Fruit fly (Drosophila melanogaster) whole organism, embryonic: ENCODE measurements around the gene CG7519.

Experiments used
- Atf-2 ChIP-seq: fragments of 200-800 bp; sonication (Bioruptor generic); optimal IDR thresholded peaks from 2 replicates; lab custom pipeline; 2016; ENCODE audit warnings: missing biosample characterization, missing genetic modification characterization
- CG10147 ChIP-seq: fragments of 200-800 bp; sonication (Bioruptor generic); optimal IDR thresholded peaks from 2 replicates; lab custom pipeline; 2019; ENCODE audit warnings: missing biosample characterization, mild to moderate bottlenecking, missing genetic modification characterization, moderate library complexity
- CG10959 ChIP-seq: fragments of 200-800 bp; sonication (Bioruptor generic); IDR thresholded peaks from 2 replicates; pipeline ENCODE4 v1.3.6; 2022; ENCODE audit warnings: missing biosample characterization, missing genetic modification characterization
- CG11085 ChIP-seq: fragments of 200-800 bp; sonication (Bioruptor generic); IDR thresholded peaks from 2 replicates; pipeline ENCODE4 v1.3.6; 2022; ENCODE audit warnings: missing biosample characterization, missing genetic modification characterization
- CG11247 ChIP-seq: fragments of 200-800 bp; sonication (Bioruptor generic); IDR thresholded peaks from 2 replicates; pipeline ENCODE4 v1.3.6; 2022; ENCODE audit warnings: missing biosample characterization, missing genetic modification characterization
- CG11723 ChIP-seq: fragments of 200-800 bp; sonication (Bioruptor generic); optimal IDR thresholded peaks from 2 replicates; lab custom pipeline; 2017; ENCODE audit warnings: missing biosample characterization, mild to moderate bottlenecking, missing genetic modification characterization
- CG12236 ChIP-seq: fragments of 200-800 bp; sonication (Bioruptor generic); optimal IDR thresholded peaks from 2 replicates; lab custom pipeline; 2016; ENCODE audit warnings: missing biosample characterization, missing genetic modification characterization
- CG14014 ChIP-seq: fragments of 200-800 bp; sonication (Bioruptor generic); IDR thresholded peaks from 2 replicates; pipeline ENCODE4 v1.3.6; 2022; ENCODE audit warnings: missing biosample characterization, missing genetic modification characterization
- CG1602 ChIP-seq: fragments of 200-800 bp; sonication (Bioruptor generic); optimal IDR thresholded peaks from 3 replicates; lab custom pipeline; 2016; ENCODE audit warnings: missing biosample characterization, missing genetic modification characterization
- CG17186 ChIP-seq: fragments of 200-800 bp; sonication (Bioruptor generic); optimal IDR thresholded peaks from 3 replicates; lab custom pipeline; 2017; ENCODE audit warnings: missing biosample characterization, missing genetic modification reagents, missing genetic modification characterization
- CG17328 ChIP-seq: fragments of 200-800 bp; sonication (Bioruptor generic); IDR thresholded peaks from 2 replicates; pipeline ENCODE4 v1.3.6; 2022; ENCODE audit warnings: missing biosample characterization, missing genetic modification characterization
- CG17361 ChIP-seq: fragments of 200-800 bp; sonication (Bioruptor generic); IDR thresholded peaks from 3 replicates; pipeline ENCODE4 v1.3.6; 2022; ENCODE audit warnings: missing biosample characterization, missing genetic modification characterization
- CG17568 ChIP-seq: fragments of 200-800 bp; sonication (Bioruptor generic); optimal IDR thresholded peaks from 2 replicates; lab custom pipeline; 2018; ENCODE audit warnings: missing biosample characterization, mild to moderate bottlenecking, missing genetic modification characterization, moderate library complexity
- CG2202 ChIP-seq: fragments of 200-800 bp; sonication (Bioruptor generic); optimal IDR thresholded peaks from 2 replicates; lab custom pipeline; 2018; ENCODE audit warnings: missing biosample characterization, mild to moderate bottlenecking, missing genetic modification characterization
- CG2712 ChIP-seq: fragments of 200-800 bp; optimal IDR thresholded peaks from 3 replicates; lab custom pipeline; 2019; ENCODE audit warnings: missing biosample characterization, mild to moderate bottlenecking, missing genetic modification characterization, moderate library complexity
- CG30020 ChIP-seq: fragments of 200-800 bp; optimal IDR thresholded peaks from 2 replicates; lab custom pipeline; 2019; ENCODE audit warnings: missing biosample characterization, mild to moderate bottlenecking, missing genetic modification characterization, moderate library complexity
- CG5245 ChIP-seq: fragments of 200-800 bp; sonication (Bioruptor generic); optimal IDR thresholded peaks from 3 replicates; lab custom pipeline; 2016; ENCODE audit warnings: missing biosample characterization, missing genetic modification characterization
- CG7271 ChIP-seq: fragments of 200-800 bp; sonication (Bioruptor generic); optimal IDR thresholded peaks from 2 replicates; lab custom pipeline; 2018; ENCODE audit warnings: missing biosample characterization, mild to moderate bottlenecking, missing genetic modification characterization, moderate library complexity
- CG9215 ChIP-seq: fragments of 200-800 bp; sonication (Bioruptor generic); IDR thresholded peaks from 2 replicates; pipeline ENCODE4 v1.3.6; 2022; ENCODE audit warnings: missing biosample characterization, missing genetic modification characterization
- D19A ChIP-seq: fragments of 200-800 bp; optimal IDR thresholded peaks from 3 replicates; lab custom pipeline; 2019; ENCODE audit warnings: missing biosample characterization, mild to moderate bottlenecking, missing genetic modification characterization, moderate library complexity
- Ets97D ChIP-seq: fragments of 200-800 bp; sonication (Bioruptor generic); optimal IDR thresholded peaks from 3 replicates; lab custom pipeline; 2016; ENCODE audit warnings: missing biosample characterization, missing genetic modification characterization
- Hr78 ChIP-seq, 2 experiments: fragments of 200-800 bp in 1 of 2; fragments of >200 bp in 1 of 2; sonication (Bioruptor generic) in 1 of 2; optimal IDR thresholded peaks; 2 replicates each; lab custom pipeline; 2017 to 2019; ENCODE audit warnings: missing biosample characterization in 2 of 2, missing genetic modification characterization in 2 of 2, mild to moderate bottlenecking in 1 of 2, moderate library complexity in 1 of 2
- Kr ChIP-seq: fragments of 200-800 bp; sonication (Bioruptor generic); optimal IDR thresholded peaks from 2 replicates; lab custom pipeline; 2017; ENCODE audit warnings: missing biosample characterization, mild to moderate bottlenecking, missing genetic modification characterization
- NC2β ChIP-seq: fragments of 200-800 bp; sonication (Bioruptor generic); optimal IDR thresholded peaks from 2 replicates; lab custom pipeline; 2016; ENCODE audit warnings: missing biosample characterization, missing genetic modification characterization
- NK7.1 ChIP-seq: fragments of 200-800 bp; sonication (Bioruptor generic); optimal IDR thresholded peaks from 3 replicates; lab custom pipeline; 2016; ENCODE audit warnings: missing biosample characterization, missing genetic modification characterization
- PHDP ChIP-seq: fragments of 200-800 bp; sonication (Bioruptor generic); optimal IDR thresholded peaks from 3 replicates; lab custom pipeline; 2018; ENCODE audit warnings: missing biosample characterization, mild to moderate bottlenecking, missing genetic modification characterization, moderate library complexity
- Trl ChIP-seq, 3 experiments: fragments of >200 bp in 2 of 3; fragments of 200-800 bp in 1 of 3; sonication (Bioruptor generic) in 1 of 3; optimal IDR thresholded peaks; 2 replicates in 1 of 3; 3 replicates in 2 of 3; lab custom pipeline; 2016 to 2017; ENCODE audit warnings: missing biosample characterization in 1 of 3, missing genetic modification characterization in 1 of 3
- ap ChIP-seq: fragments of 200-800 bp; sonication (Bioruptor generic); IDR thresholded peaks from 2 replicates; pipeline ENCODE4 v1.3.6; 2022; ENCODE audit warnings: missing biosample characterization, missing genetic modification characterization
- bowl ChIP-seq: fragments of 200-800 bp; sonication (Bioruptor generic); IDR thresholded peaks from 2 replicates; pipeline ENCODE4 v1.3.6; 2022; ENCODE audit warnings: missing biosample characterization, missing genetic modification characterization
- btn ChIP-seq: fragments of 200-800 bp; sonication (Bioruptor generic); optimal IDR thresholded peaks from 2 replicates; lab custom pipeline; 2016; ENCODE audit warnings: missing biosample characterization, missing genetic modification characterization
- cwo ChIP-seq: fragments of 200-800 bp; sonication (Bioruptor generic); optimal IDR thresholded peaks from 3 replicates; lab custom pipeline; 2017; ENCODE audit warnings: missing biosample characterization, missing genetic modification characterization, mild to moderate bottlenecking, moderate library complexity, missing genetic modification reagents
- dmrt99B ChIP-seq: fragments of 200-800 bp; sonication (Bioruptor generic); optimal IDR thresholded peaks from 2 replicates; lab custom pipeline; 2018; ENCODE audit warnings: missing biosample characterization, mild to moderate bottlenecking, missing genetic modification characterization, moderate library complexity
- emc ChIP-seq: fragments of 200-800 bp; sonication (Bioruptor generic); optimal IDR thresholded peaks from 2 replicates; lab custom pipeline; 2016; ENCODE audit warnings: missing biosample characterization, missing genetic modification characterization
- ewg ChIP-seq: fragments of 200-800 bp; sonication (Bioruptor generic); optimal IDR thresholded peaks from 3 replicates; lab custom pipeline; 2017; ENCODE audit warnings: mild to moderate bottlenecking, missing biosample characterization, missing genetic modification reagents, missing genetic modification characterization
- exex ChIP-seq: fragments of 200-800 bp; sonication (Bioruptor generic); optimal IDR thresholded peaks from 4 replicates; lab custom pipeline; 2018; ENCODE audit warnings: missing biosample characterization, mild to moderate bottlenecking, missing genetic modification characterization, moderate library complexity
- fu2 ChIP-seq: fragments of 200-800 bp; sonication (Bioruptor generic); optimal IDR thresholded peaks from 2 replicates; lab custom pipeline; 2016; ENCODE audit warnings: missing biosample characterization, missing genetic modification characterization
- grn ChIP-seq: fragments of 200-800 bp; sonication (Bioruptor generic); optimal IDR thresholded peaks from 3 replicates; lab custom pipeline; 2017; ENCODE audit warnings: missing biosample characterization, missing genetic modification characterization
- her ChIP-seq: fragments of 200-800 bp; sonication (Bioruptor generic); optimal IDR thresholded peaks from 2 replicates; lab custom pipeline; 2016; ENCODE audit warnings: missing biosample characterization, missing genetic modification characterization
- jing ChIP-seq: fragments of 200-800 bp; sonication (Bioruptor generic); optimal IDR thresholded peaks from 2 replicates; lab custom pipeline; 2018; ENCODE audit warnings: missing biosample characterization, mild to moderate bottlenecking, missing genetic modification characterization
- lola ChIP-seq, 3 experiments: fragments of >200 bp in 2 of 3; fragments of 200-800 bp in 1 of 3; sonication (Bioruptor generic) in 1 of 3; optimal IDR thresholded peaks; 2 replicates each; lab custom pipeline; 2017 to 2019; ENCODE audit warnings: missing biosample characterization in 3 of 3, missing genetic modification characterization in 3 of 3, mild to moderate bottlenecking in 1 of 3, moderate library complexity in 1 of 3
- maf-S ChIP-seq: fragments of 200-800 bp; sonication (Bioruptor generic); optimal IDR thresholded peaks from 2 replicates; lab custom pipeline; 2016; ENCODE audit warnings: missing biosample characterization, missing genetic modification characterization
- mld ChIP-seq: fragments of 200-800 bp; sonication (Bioruptor generic); IDR thresholded peaks from 3 replicates; pipeline ENCODE4 v1.3.6; 2022; ENCODE audit warnings: missing biosample characterization, missing genetic modification characterization; ENCODE audit not compliant: partially characterized antibody
- nerfin-1 ChIP-seq: fragments of 200-800 bp; sonication (Bioruptor generic); optimal IDR thresholded peaks from 3 replicates; lab custom pipeline; 2019; ENCODE audit warnings: missing biosample characterization, mild to moderate bottlenecking, missing genetic modification characterization, moderate library complexity
- pros ChIP-seq: fragments of 200-800 bp; sonication (Bioruptor generic); optimal IDR thresholded peaks from 3 replicates; lab custom pipeline; 2019; ENCODE audit warnings: missing biosample characterization, mild to moderate bottlenecking, missing genetic modification characterization, moderate library complexity
- sens ChIP-seq: fragments of 200-800 bp; sonication (Bioruptor generic); peaks from one replicate; lab custom pipeline; 2016; ENCODE audit warnings: missing biosample characterization, missing genetic modification characterization
- sens-2 ChIP-seq: fragments of 200-800 bp; sonication (Bioruptor generic); IDR thresholded peaks from 2 replicates; pipeline ENCODE4 v1.3.6; 2022; ENCODE audit warnings: missing biosample characterization, missing genetic modification characterization
- sna ChIP-seq: fragments of 200-800 bp; sonication (Bioruptor generic); IDR thresholded peaks from 2 replicates; pipeline ENCODE4 v1.3.6; 2022; ENCODE audit warnings: missing biosample characterization, missing genetic modification characterization; ENCODE audit not compliant: partially characterized antibody
- stwl ChIP-seq: fragments of 200-800 bp; sonication (Bioruptor generic); optimal IDR thresholded peaks from 3 replicates; lab custom pipeline; 2018; ENCODE audit warnings: missing biosample characterization, mild to moderate bottlenecking, missing genetic modification characterization, moderate library complexity
- vfl ChIP-seq: fragments of 200-800 bp; sonication (Bioruptor generic); optimal IDR thresholded peaks from 2 replicates; lab custom pipeline; 2016; ENCODE audit warnings: missing biosample characterization, missing genetic modification characterization
- wor ChIP-seq: fragments of 200-800 bp; sonication (Bioruptor generic); IDR thresholded peaks from 2 replicates; pipeline ENCODE4 v1.3.6; 2022; ENCODE audit warnings: missing biosample characterization, missing genetic modification characterization
- zen ChIP-seq: fragments of 200-800 bp; sonication (Bioruptor generic); optimal IDR thresholded peaks from 3 replicates; lab custom pipeline; 2018; ENCODE audit warnings: missing biosample characterization, mild to moderate bottlenecking, missing genetic modification characterization, moderate library complexity

CG7519 gene

dm6 chr3L:21453623-21454022 is 39.3 kb upstream of the CG7519 start (continued):
- TF ChIP-seq CG5245 (peak; percentile 30), her (GFP tag; lab: Kevin White, UChicago) (peak; percentile 37), CG1602 (GFP tag; lab: Kevin White, UChicago) (peak; percentile 47), ap (no peak), stwl (tag; lab: Kevin White, UChicago) (no peak), CG30020 (tag; lab: Kevin White, UChicago) (no peak), maf-S (GFP tag; lab: Kevin White, UChicago) (no peak), sens-2 (peak; percentile 31; the same call in 1 of the 2 replicates), CG11085 (GFP tag; lab: Robert Waterston, UW) (no peak), D19A (tag; lab: Kevin White, UChicago) (peak; percentile 68), mld (GFP tag; lab: Robert Waterston, UW) (no peak), Kr (GFP tag; lab: Kevin White, UChicago) (no peak), sens (GFP tag; lab: Kevin White, UChicago) (peak; percentile 96), Atf-2 (GFP tag; lab: Kevin White, UChicago) (peak; percentile 31), vfl (GFP tag; lab: Kevin White, UChicago) (no peak), ewg (GFP tag; lab: Kevin White, UChicago) (peak; percentile 30), CG12236 (GFP tag; lab: Kevin White, UChicago) (peak; percentile 20), NC2β (GFP tag; lab: Kevin White, UChicago) (peak; percentile 77), CG11247 (GFP tag; lab: Robert Waterston, UW) (no peak), bowl (no peak), lola (GFP tag; optimal IDR thresholded peaks at IDR 0.05; lab: Kevin White, UChicago) (peak in 1 of 3 experiments; percentile 79), dmrt99B (tag; lab: Kevin White, UChicago) (peak; percentile 61), wor (GFP tag; lab: Robert Waterston, UW) (no peak), CG2202 (tag; lab: Kevin White, UChicago) (peak; percentile 62), CG10147 (GFP tag; lab: Kevin White, UChicago) (no peak), CG7271 (tag; lab: Kevin White, UChicago) (no peak), CG17328 (GFP tag; lab: Robert Waterston, UW) (peak; percentile 70), sna (no peak), CG11723 (GFP tag; lab: Kevin White, UChicago) (peak; percentile 9), exex (tag; lab: Kevin White, UChicago) (no peak), CG9215 (GFP tag; lab: Robert Waterston, UW) (no peak), cwo (no peak), Hr78 (GFP tag; optimal IDR thresholded peaks at IDR 0.05; lab: Kevin White, UChicago) (peak in 1 of 2 experiments; percentile 69), zen (tag; lab: Kevin White, UChicago) (peak; percentile 76), btn (GFP tag; lab: Kevin White, UChicago) (peak; percentile 32), nerfin-1 (tag; lab: Kevin White, UChicago) (peak; percentile 12), Trl (optimal IDR thresholded peaks at IDR 0.05; lab: Kevin White, UChicago) (no peak), Trl (GFP tag; optimal IDR thresholded peaks at IDR 0.05; lab: Kevin White, UChicago) (peak; percentile 47), pros (GFP tag; lab: Kevin White, UChicago) (peak; percentile 6), NK7.1 (no peak), emc (GFP tag; lab: Kevin White, UChicago) (no peak), CG2712 (peak; percentile 84), CG14014 (GFP tag; lab: Robert Waterston, UW) (no peak), CG10959 (GFP tag; lab: Robert Waterston, UW) (peak; percentile 79), fu2 (no peak), grn (GFP tag; lab: Kevin White, UChicago) (peak; percentile 14), CG17568 (GFP tag; lab: Kevin White, UChicago) (no peak), Ets97D (GFP tag; lab: Kevin White, UChicago) (no peak), PHDP (peak; percentile 10), CG17361 (GFP tag; lab: Robert Waterston, UW) (peak; percentile 68), CG17186 (no peak), jing (GFP tag; lab: Kevin White, UChicago) (peak; percentile 19)
